Fruit fly (Drosophila melanogaster) Kc167 (cell line): ENCODE measurements around the gene CG42272.

ENCODE experiments used
- h ChIP-seq: fragments of >200 bp; optimal IDR thresholded peaks from 3 replicates; lab custom pipeline; 2018; ENCODE audit warnings: missing external identifiers
- psq ChIP-seq: fragments of >200 bp; optimal IDR thresholded peaks from 2 replicates; lab custom pipeline; 2017; ENCODE audit warnings: missing external identifiers
- ttk ChIP-seq: sonication (Bioruptor generic); optimal IDR thresholded peaks from 2 replicates; lab custom pipeline; 2017; ENCODE audit warnings: missing external identifiers

DNA sequence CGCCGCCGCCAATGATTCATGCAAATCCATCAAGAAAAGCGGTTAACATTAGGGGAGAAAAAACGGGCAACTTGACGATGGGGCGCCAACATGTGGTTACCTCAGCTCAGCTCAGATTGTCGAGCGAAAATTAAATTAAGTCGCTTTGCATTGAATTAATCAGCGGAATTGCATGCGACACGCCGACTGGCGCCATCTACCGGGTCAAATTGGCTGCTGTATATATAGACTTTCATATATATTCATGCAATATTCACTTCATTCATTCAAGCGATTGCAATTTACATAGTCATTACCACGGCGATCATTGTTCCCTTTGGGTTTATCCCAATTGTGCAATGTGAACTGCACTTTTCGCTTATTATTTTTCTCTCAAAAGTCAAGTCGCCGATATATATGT, 18.0 kb downstream of the CG42272 start:
- TF ChIP-seq psq (lab: Kevin White, UChicago): no peak
- TF ChIP-seq h (lab: Kevin White, UChicago): no peak
- TF ChIP-seq ttk (lab: Kevin White, UChicago): no peak
